Worm (Caenorhabditis elegans): ENCODE results near the gene K12H4.2.

K12H4.2 gene

ce11 chrIII:8069206-8069605 lies 21.7 kb downstream of the K12H4.2 start (continued):
- no peak for TF ChIP-seq mxl-1 (tag; optimal IDR thresholded peaks at IDR 0.05)
- TF ChIP-seq ztf-25 (GFP tag; IDR thresholded peaks at IDR 0.05): no peak
- TF ChIP-seq zim-3 (tag; optimal IDR thresholded peaks at IDR 0.05): no peak
- peak; percentile 72 for TF ChIP-seq B0261.1 (tag; optimal IDR thresholded peaks at IDR 0.05)
- TF ChIP-seq mcd-1 (GFP tag; IDR thresholded peaks at IDR 0.05): no peak
- TF ChIP-seq nhr-179 (tag; optimal IDR thresholded peaks at IDR 0.05): no peak
- no peak for TF ChIP-seq unc-62 (GFP tag; optimal IDR thresholded peaks at IDR 0.05)
- no peak for TF ChIP-seq let-607 (tag; optimal IDR thresholded peaks at IDR 0.05)
- TF ChIP-seq mel-28 (tag; optimal IDR thresholded peaks at IDR 0.05; ENCODE audit: borderline replicate concordance): no peak
- TF ChIP-seq lin-26 (GFP tag; IDR thresholded peaks at IDR 0.05): peak; percentile 76
- peak; percentile 76 for TF ChIP-seq snpc-3.4 (tag; optimal IDR thresholded peaks at IDR 0.05)
- TF ChIP-seq hmg-1.2 (GFP tag; IDR thresholded peaks at IDR 0.05): peak; percentile 39; the same call in 1 of the 2 replicates
- no peak for TF ChIP-seq Y56A3A.18 (GFP tag; IDR thresholded peaks at IDR 0.05)
- TF ChIP-seq die-1 (tag; optimal IDR thresholded peaks at IDR 0.05): peak; percentile 65
- TF ChIP-seq rpc-1 (optimal IDR thresholded peaks at IDR 0.05): peak; percentile 66
- peak; percentile 74 for TF ChIP-seq rpc-1 (tag; optimal IDR thresholded peaks at IDR 0.05)
- TF ChIP-seq pha-4 (tag; optimal IDR thresholded peaks at IDR 0.05): no peak
- no peak for TF ChIP-seq B0336.3 (GFP tag; IDR thresholded peaks at IDR 0.05)
- no peak for TF ChIP-seq lir-1 (GFP tag; conservative IDR thresholded peaks at IDR 0.05)
- TF ChIP-seq snpc-1.1 (tag; optimal IDR thresholded peaks at IDR 0.05; ENCODE audit: insufficient read depth): peak; percentile 89
- peak; percentile 7 for TF ChIP-seq F49E8.2 (tag; optimal IDR thresholded peaks at IDR 0.05; ENCODE audit: insufficient read depth)
- no peak for TF ChIP-seq ceh-91 (GFP tag; IDR thresholded peaks at IDR 0.05)
- TF ChIP-seq nfya-1 (tag; optimal IDR thresholded peaks at IDR 0.05; ENCODE audit: borderline replicate concordance, insufficient read depth): no peak
- peak; percentile 58 for TF ChIP-seq F23B12.7 (tag; optimal IDR thresholded peaks at IDR 0.05; ENCODE audit: insufficient read depth)
- TF ChIP-seq nfyb-1 (GFP tag; IDR thresholded peaks at IDR 0.05): 0 out of 2 replicates have a peak, but pooled peaks have one; percentile 70
- TF ChIP-seq F22D6.2 (tag; optimal IDR thresholded peaks at IDR 0.05): no peak
- TF ChIP-seq madf-10 (tag; optimal IDR thresholded peaks at IDR 0.05): no peak
- TF ChIP-seq him-1 (tag; optimal IDR thresholded peaks at IDR 0.05): peak; percentile 58
- no peak for TF ChIP-seq sdz-38 (tag; optimal IDR thresholded peaks at IDR 0.05)
- TF ChIP-seq ztf-6 (GFP tag; IDR thresholded peaks at IDR 0.05): no peak
- TF ChIP-seq tlf-1 (GFP tag; optimal IDR thresholded peaks at IDR 0.05): no peak
- TF ChIP-seq K12H6.12 (tag; optimal IDR thresholded peaks at IDR 0.05): no peak
- TF ChIP-seq hlh-12 (tag; optimal IDR thresholded peaks at IDR 0.05): no peak
- no peak for TF ChIP-seq sea-2 (GFP tag; IDR thresholded peaks at IDR 0.05)
- TF ChIP-seq F57C9.4 (tag; optimal IDR thresholded peaks at IDR 0.05): no peak
- no peak for TF ChIP-seq madf-3 (GFP tag; IDR thresholded peaks at IDR 0.05)
- no peak for TF ChIP-seq efl-1 (GFP tag; optimal IDR thresholded peaks at IDR 0.05)
- TF ChIP-seq dpl-1 (GFP tag; optimal IDR thresholded peaks at IDR 0.05): no peak
- no peak for TF ChIP-seq bed-2 (GFP tag; IDR thresholded peaks at IDR 0.05)
- TF ChIP-seq ztf-3 (GFP tag; optimal IDR thresholded peaks at IDR 0.05): no peak
- no peak for TF ChIP-seq madf-8 (GFP tag; conservative IDR thresholded peaks at IDR 0.05)
- TF ChIP-seq tbp1 (GFP tag; optimal IDR thresholded peaks at IDR 0.05): peak; percentile 92
- TF ChIP-seq attf-5 (GFP tag; optimal IDR thresholded peaks at IDR 0.05): no peak
- no peak for TF ChIP-seq ceh-27 (GFP tag; optimal IDR thresholded peaks at IDR 0.05)
- no peak for TF ChIP-seq atf-7 (tag; optimal IDR thresholded peaks at IDR 0.05)
- no peak for TF ChIP-seq repo-1 (tag; optimal IDR thresholded peaks at IDR 0.05)
- no peak for TF ChIP-seq F39B2.1 (GFP tag; IDR thresholded peaks at IDR 0.05)
- TF ChIP-seq let-526 (GFP tag; IDR thresholded peaks at IDR 0.05): no peak
- no peak for TF ChIP-seq Y95B8A.8 (GFP tag; IDR thresholded peaks at IDR 0.05)
